Worm (Caenorhabditis elegans): ENCODE results near the gene F10G2.7.

DNA sequence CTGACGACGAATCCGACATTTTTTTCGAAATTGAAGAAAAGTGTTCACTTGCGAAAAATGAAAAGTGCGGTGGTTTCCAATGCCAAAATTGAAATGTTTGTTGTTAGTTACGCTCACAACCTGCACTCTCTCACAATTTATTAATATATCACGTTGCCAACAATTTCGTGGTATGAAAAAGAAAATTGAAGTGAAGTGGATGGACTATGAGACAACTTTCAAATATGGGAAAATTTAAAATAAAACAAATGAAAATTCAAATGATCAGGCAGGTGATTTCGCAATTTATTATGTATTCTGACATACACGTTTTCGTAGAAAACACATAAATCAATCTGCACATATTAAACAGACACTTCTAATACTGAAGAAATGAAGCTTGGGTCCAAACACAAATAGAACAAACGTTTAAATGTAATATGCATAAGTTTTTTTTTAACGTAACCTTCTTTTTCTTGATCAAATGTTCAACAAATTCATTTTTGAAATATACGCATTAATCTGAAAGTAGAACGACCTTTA lies 49.0 kb upstream of the F10G2.7 start, which contains the start of gene srp-6:
- no peak for TF ChIP-seq elt-1 (tag; optimal IDR thresholded peaks at IDR 0.05)
- no peak for TF ChIP-seq ama-1 (optimal IDR thresholded peaks at IDR 0.05)
- TF ChIP-seq fkh-2 (tag; optimal IDR thresholded peaks at IDR 0.05) = no peak
- no peak for TF ChIP-seq unc-62 (GFP tag; optimal IDR thresholded peaks at IDR 0.05)
- TF ChIP-seq nhr-11 (tag; optimal IDR thresholded peaks at IDR 0.05) = no peak

Data from whole organism, L3 larva.